Worm (Caenorhabditis elegans): ENCODE measurements around the gene srsx-26.

DNA sequence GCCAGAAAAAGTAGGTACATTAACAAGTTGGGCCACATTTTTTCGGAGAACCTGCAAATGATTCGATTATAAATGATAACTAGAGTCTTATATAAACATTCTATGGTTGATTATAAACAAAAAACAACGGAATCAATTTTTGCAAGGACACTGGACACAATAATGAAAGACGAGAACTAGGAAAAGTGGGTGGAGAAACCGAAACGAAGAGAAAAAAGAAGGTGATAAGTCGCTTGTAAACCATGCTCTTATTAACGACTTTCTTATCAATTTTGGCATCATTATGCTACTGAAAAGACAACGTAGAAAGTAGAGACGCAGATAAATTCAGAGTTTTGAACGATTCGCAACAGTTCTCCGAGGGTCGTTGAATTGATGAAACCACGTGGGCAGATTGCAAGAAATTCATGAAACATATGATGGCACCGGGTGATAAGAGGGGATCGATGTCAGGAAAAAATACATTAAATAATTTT, 41.7 kb downstream of the srsx-26 start, which contains the start of gene ZK856.5:
- TF ChIP-seq sptf-1 (tag; optimal IDR thresholded peaks at IDR 0.05) (no peak), mab-5 (tag; optimal IDR thresholded peaks at IDR 0.05) (no peak), mls-2 (tag; optimal IDR thresholded peaks at IDR 0.05) (no peak), flh-1 (GFP tag; optimal IDR thresholded peaks at IDR 0.05) (no peak), lsy-2 (tag; optimal IDR thresholded peaks at IDR 0.05) (no peak), nhr-76 (tag; optimal IDR thresholded peaks at IDR 0.05) (no peak), mep-1 (tag; optimal IDR thresholded peaks at IDR 0.05) (no peak), nhr-2 (tag; optimal IDR thresholded peaks at IDR 0.05) (no peak)

Data from whole organism, mixed stage, embryonic.